Worm (Caenorhabditis elegans): ENCODE measurements around the gene F21C10.6.

ce11 chrV:9163897-9164296 lies 39.6 kb downstream of the F21C10.6 start:
- no peak for TF ChIP-seq tbx-11 (GFP tag; IDR thresholded peaks at IDR 0.05)
- no peak for TF ChIP-seq ama-1 (optimal IDR thresholded peaks at IDR 0.05)
- no peak for TF ChIP-seq hmg-4 (GFP tag; optimal IDR thresholded peaks at IDR 0.05)
- TF ChIP-seq tra-4 (tag; optimal IDR thresholded peaks at IDR 0.05) = no peak
- TF ChIP-seq ceh-36 (tag; optimal IDR thresholded peaks at IDR 0.05) = no peak
- TF ChIP-seq ceh-13 (GFP tag; optimal IDR thresholded peaks at IDR 0.05) = no peak

Data from whole organism, early embryonic.